Worm (Caenorhabditis elegans): Measurements from ENCODE around the gene R160.3.

The R160.3 gene

ce11 chrX:4371413-4371812 lies 5.3 kb upstream of the R160.3 start, which contains the start of gene R160.13:
R160.13 (minus strand) TSS chrX:4371513.
- no peak for TF ChIP-seq F37D6.2 (tag; optimal IDR thresholded peaks at IDR 0.05)
- no peak for TF ChIP-seq set-16 (GFP tag; IDR thresholded peaks at IDR 0.05)
- TF ChIP-seq mxl-2 (GFP tag; conservative IDR thresholded peaks at IDR 0.05), result no peak

ce11 chrX:4370756-4371155 lies 4.6 kb upstream of the R160.3 start, which contains the start of gene R160.5:
R160.5 (minus strand) TSS chrX:4370856.
- TF ChIP-seq skn-1 (tag; optimal IDR thresholded peaks at IDR 0.05), result no peak
- no peak for TF ChIP-seq dve-1 (tag; optimal IDR thresholded peaks at IDR 0.05; ENCODE audit: insufficient read depth)
- no peak for TF ChIP-seq tra-1 (GFP tag; IDR thresholded peaks at IDR 0.05)
- no peak for TF ChIP-seq ZK546.5 (tag; optimal IDR thresholded peaks at IDR 0.05)
- TF ChIP-seq ces-1 (GFP tag; optimal IDR thresholded peaks at IDR 0.05), result no peak

ce11 chrX:4368800-4369199 lies 2.7 kb upstream of the R160.3 start, which contains the start of gene R160.4:
R160.4 (minus strand) TSS chrX:4368900.
- no peak for TF ChIP-seq hlh-11 (tag; optimal IDR thresholded peaks at IDR 0.05)
- no peak for TF ChIP-seq madf-9 (GFP tag; conservative IDR thresholded peaks at IDR 0.05)
- TF ChIP-seq egl-27 (tag; optimal IDR thresholded peaks at IDR 0.05), result no peak
- TF ChIP-seq lir-3 (tag; optimal IDR thresholded peaks at IDR 0.05), result no peak
- no peak for TF ChIP-seq ceh-44 (GFP tag; IDR thresholded peaks at IDR 0.05)
- no peak for TF ChIP-seq F49E8.2 (tag; optimal IDR thresholded peaks at IDR 0.05; ENCODE audit: borderline replicate concordance)
- TF ChIP-seq nhr-6 (tag; optimal IDR thresholded peaks at IDR 0.05), result no peak
- TF ChIP-seq ztf-11 (tag; optimal IDR thresholded peaks at IDR 0.05), result no peak
- no peak for TF ChIP-seq madf-5 (GFP tag; IDR thresholded peaks at IDR 0.05)
- no peak for TF ChIP-seq skn-1 (tag; optimal IDR thresholded peaks at IDR 0.05)
- no peak for TF ChIP-seq vab-7 (GFP tag; IDR thresholded peaks at IDR 0.05)
- no peak for TF ChIP-seq Y48G9A.11 (GFP tag; IDR thresholded peaks at IDR 0.05)

ce11 chrX:4367414-4367813 lies 1.3 kb upstream of the R160.3 start, which contains the start of gene R160.10:
R160.10 (minus strand) TSS chrX:4367514.
- TF ChIP-seq zip-11 (GFP tag; IDR thresholded peaks at IDR 0.05) (no peak), unc-62 (GFP tag; optimal IDR thresholded peaks at IDR 0.05 in 1 of 2) (peak in 1 of 2 experiments; percentile 36), unc-62 (tag; optimal IDR thresholded peaks at IDR 0.05) (no peak)

- no peak for TF ChIP-seq ceh-28 (tag; optimal IDR thresholded peaks at IDR 0.05)
- no peak for TF ChIP-seq F49E8.2 (tag; optimal IDR thresholded peaks at IDR 0.05; ENCODE audit: borderline replicate concordance)
- TF ChIP-seq ztf-11 (tag; optimal IDR thresholded peaks at IDR 0.05), result no peak
- no peak for TF ChIP-seq ceh-62 (tag; optimal IDR thresholded peaks at IDR 0.05)
- no peak for TF ChIP-seq zag-1 (tag; optimal IDR thresholded peaks at IDR 0.05)
- no peak for TF ChIP-seq ceh-44 (GFP tag; IDR thresholded peaks at IDR 0.05)
- no peak for TF ChIP-seq snpc-1.2 (GFP tag; IDR thresholded peaks at IDR 0.05)
- no peak for TF ChIP-seq F10B5.3 (tag; optimal IDR thresholded peaks at IDR 0.05)
- TF ChIP-seq nhr-237 (tag; optimal IDR thresholded peaks at IDR 0.05), result no peak
- no peak for TF ChIP-seq ceh-20 (GFP tag; IDR thresholded peaks at IDR 0.05)
- no peak for TF ChIP-seq Y105C5A.15 (GFP tag; IDR thresholded peaks at IDR 0.05)
- no peak for TF ChIP-seq aly-2 (tag; optimal IDR thresholded peaks at IDR 0.05)
- no peak for TF ChIP-seq mdt-29 (GFP tag; IDR thresholded peaks at IDR 0.05)
- no peak for TF ChIP-seq hmg-1.1 (GFP tag; IDR thresholded peaks at IDR 0.05)
- TF ChIP-seq fkh-10 (GFP tag; optimal IDR thresholded peaks at IDR 0.05), result no peak
- no peak for TF ChIP-seq ces-1 (GFP tag; optimal IDR thresholded peaks at IDR 0.05)
Measured at ce11 chrX:4364877-4365276, 1.3 kb downstream of the R160.3 start, which contains the start of gene F14H12.8. F14H12.8 (minus strand) TSS chrX:4364977.
